Worm (Caenorhabditis elegans) whole organism, L4 larva: ENCODE results near the gene zip-10.

Source experiments
- F37D6.2 ChIP-seq: sonication (generic microtip); optimal IDR thresholded peaks from 2 replicates; lab custom pipeline; 2016; ENCODE audit warnings: mild to moderate bottlenecking, missing genetic modification characterization, missing compliant biosample characterization
- F44E2.7 ChIP-seq: fragments of 200-800 bp; sonication (Bioruptor generic); IDR thresholded peaks from 2 replicates; pipeline ENCODE4 v2.1.2; 2022; ENCODE audit warnings: missing genetic modification characterization, missing compliant biosample characterization
- Y105C5A.15 ChIP-seq: fragments of 200-800 bp; sonication (Bioruptor generic); IDR thresholded peaks from 2 replicates; pipeline ENCODE4 v1.3.6; 2022; ENCODE audit warnings: missing genetic modification characterization, missing compliant biosample characterization
- Y48G9A.11 ChIP-seq: fragments of 200-800 bp; sonication (Bioruptor generic); IDR thresholded peaks from 2 replicates; pipeline ENCODE4 v1.3.6; 2022; ENCODE audit warnings: missing genetic modification reagents, missing genetic modification characterization, missing compliant biosample characterization
- Y5F2A.4 ChIP-seq: fragments of 200-800 bp; sonication (Bioruptor generic); optimal IDR thresholded peaks from 2 replicates; lab custom pipeline; 2018; ENCODE audit warnings: mild to moderate bottlenecking, missing genetic modification characterization, missing compliant biosample characterization
- ZK337.2 ChIP-seq: fragments of 200-800 bp; sonication (Bioruptor generic); IDR thresholded peaks from 2 replicates; pipeline ENCODE4 v1.3.6; 2022; ENCODE audit warnings: missing genetic modification reagents, missing genetic modification characterization, missing compliant biosample characterization
- aha-1 ChIP-seq: fragments of 150-350 bp; peaks from one replicate; lab custom pipeline; 2014; ENCODE audit warnings: missing biosample characterization, missing genetic modification characterization
- aly-2 ChIP-seq: sonication (generic microtip); optimal IDR thresholded peaks from 2 replicates; lab custom pipeline; 2018; ENCODE audit warnings: missing biosample characterization, missing genetic modification characterization
- attf-4 ChIP-seq: sonication (generic microtip); optimal IDR thresholded peaks from 3 replicates; lab custom pipeline; 2017; ENCODE audit warnings: missing biosample characterization, missing genetic modification characterization
- ceh-28 ChIP-seq: fragments of 150-350 bp; optimal IDR thresholded peaks from 2 replicates; lab custom pipeline; 2014; ENCODE audit warnings: missing biosample characterization, missing genetic modification reagents, missing genetic modification characterization
- ceh-62 ChIP-seq: sonication (generic microtip); optimal IDR thresholded peaks from 2 replicates; lab custom pipeline; 2017; ENCODE audit warnings: missing biosample characterization, missing genetic modification characterization
- cey-2 ChIP-seq: sonication (generic microtip); optimal IDR thresholded peaks from 3 replicates; lab custom pipeline; 2017; ENCODE audit warnings: missing genetic modification characterization, mild to moderate bottlenecking, missing compliant biosample characterization, antibody characterized with exemption, borderline replicate concordance; ENCODE audit not compliant: insufficient read depth
- ctbp-1 ChIP-seq: fragments of 200-800 bp; sonication (Bioruptor generic); IDR thresholded peaks from 2 replicates; pipeline ENCODE4 v1.3.6; 2022; ENCODE audit warnings: missing genetic modification reagents, missing genetic modification characterization, missing compliant biosample characterization
- daf-12 ChIP-seq: fragments of 150-350 bp; optimal IDR thresholded peaks from 2 replicates; lab custom pipeline; 2014; ENCODE audit warnings: missing biosample characterization, missing genetic modification reagents, missing genetic modification characterization
- daf-19 ChIP-seq: fragments of 200-800 bp; sonication (Bioruptor generic); conservative IDR thresholded peaks from 2 replicates; pipeline ENCODE4 v1.3.6; 2022; ENCODE audit warnings: missing genetic modification characterization, missing compliant biosample characterization
- dmd-8 ChIP-seq: fragments of 200-800 bp; sonication (Bioruptor generic); IDR thresholded peaks from 2 replicates; pipeline ENCODE4 v1.3.6; 2022; ENCODE audit warnings: missing genetic modification characterization, missing compliant biosample characterization
- dpl-1 ChIP-seq: fragments of 150-350 bp; optimal IDR thresholded peaks from 2 replicates; lab custom pipeline; 2014; ENCODE audit warnings: missing biosample characterization, missing genetic modification reagents, missing genetic modification characterization
- egl-43 ChIP-seq: fragments of 200-800 bp; sonication (Bioruptor generic); IDR thresholded peaks from 2 replicates; pipeline ENCODE4 v1.3.6; 2022; ENCODE audit warnings: missing genetic modification reagents, missing genetic modification characterization, missing compliant biosample characterization
- fos-1 ChIP-seq: fragments of 150-350 bp; optimal IDR thresholded peaks from 2 replicates; lab custom pipeline; 2014; ENCODE audit warnings: missing biosample characterization, missing genetic modification characterization
- lin-1 ChIP-seq: fragments of 200-800 bp; sonication (Bioruptor generic); IDR thresholded peaks from 2 replicates; pipeline ENCODE4 v1.3.6; 2022; ENCODE audit warnings: missing genetic modification reagents, missing genetic modification characterization, missing compliant biosample characterization
- lin-29 ChIP-seq: fragments of 200-800 bp; sonication (Bioruptor generic); IDR thresholded peaks from 2 replicates; pipeline ENCODE4 v1.3.6; 2022; ENCODE audit warnings: missing genetic modification reagents, missing genetic modification characterization, missing compliant biosample characterization
- lin-38 ChIP-seq: fragments of 200-800 bp; sonication (Bioruptor generic); IDR thresholded peaks from 2 replicates; pipeline ENCODE4 v1.3.6; 2022; ENCODE audit warnings: missing genetic modification reagents, missing genetic modification characterization, missing compliant biosample characterization
- lir-3 ChIP-seq: sonication (generic microtip); optimal IDR thresholded peaks from 2 replicates; lab custom pipeline; 2016; ENCODE audit warnings: mild to moderate bottlenecking, missing genetic modification characterization, missing compliant biosample characterization
- madf-5 ChIP-seq, 2 experiments: fragments of 200-800 bp; sonication (Bioruptor generic); IDR thresholded peaks; 2 replicates each; pipeline ENCODE4 v1.3.6; 2022; ENCODE audit warnings: missing compliant biosample characterization in 2 of 2, missing genetic modification characterization in 2 of 2
- madf-9 ChIP-seq: fragments of 200-800 bp; sonication (Bioruptor generic); conservative IDR thresholded peaks from 2 replicates; pipeline ENCODE4 v1.3.6; 2022; ENCODE audit warnings: missing genetic modification reagents, missing genetic modification characterization, missing compliant biosample characterization
- mep-1 ChIP-seq: fragments of 150-350 bp; sonication (generic microtip); optimal IDR thresholded peaks from 3 replicates; lab custom pipeline; 2014; ENCODE audit warnings: missing biosample characterization, missing genetic modification characterization
- nhr-10 ChIP-seq: fragments of 150-350 bp; optimal IDR thresholded peaks from 2 replicates; lab custom pipeline; 2014; ENCODE audit warnings: missing biosample characterization, missing genetic modification characterization
- nhr-11 ChIP-seq: fragments of 150-350 bp; optimal IDR thresholded peaks from 2 replicates; lab custom pipeline; 2014; ENCODE audit warnings: missing biosample characterization, missing genetic modification characterization
- nhr-237 ChIP-seq: sonication (generic microtip); optimal IDR thresholded peaks from 2 replicates; lab custom pipeline; 2017; ENCODE audit warnings: missing biosample characterization, missing genetic modification characterization
- nhr-25 ChIP-seq: sonication (generic microtip); optimal IDR thresholded peaks from 2 replicates; lab custom pipeline; 2017; ENCODE audit warnings: missing genetic modification characterization, mild to moderate bottlenecking, missing compliant biosample characterization, antibody characterized with exemption, moderate library complexity, borderline replicate concordance; ENCODE audit not compliant: insufficient read depth
- nhr-41 ChIP-seq: fragments of 200-800 bp; sonication (Bioruptor generic); IDR thresholded peaks from 2 replicates; pipeline ENCODE4 v1.3.6; 2022; ENCODE audit warnings: missing genetic modification reagents, missing genetic modification characterization, missing compliant biosample characterization
- nhr-42 ChIP-seq: fragments of 200-800 bp; sonication (Bioruptor generic); IDR thresholded peaks from 2 replicates; pipeline ENCODE4 v1.3.6; 2022; ENCODE audit warnings: missing genetic modification characterization, missing compliant biosample characterization
- nhr-6 ChIP-seq: fragments of 150-350 bp; optimal IDR thresholded peaks from 2 replicates; lab custom pipeline; 2014; ENCODE audit warnings: missing biosample characterization, missing genetic modification characterization
- nhr-76 ChIP-seq: fragments of 150-350 bp; optimal IDR thresholded peaks from 2 replicates; lab custom pipeline; 2014; ENCODE audit warnings: missing biosample characterization, missing genetic modification characterization
- pqm-1 ChIP-seq: sonication (generic microtip); optimal IDR thresholded peaks from 2 replicates; lab custom pipeline; 2017; ENCODE audit warnings: missing biosample characterization, missing genetic modification characterization
- rbr-2 ChIP-seq: sonication (generic microtip); optimal IDR thresholded peaks from 2 replicates; lab custom pipeline; 2016; ENCODE audit warnings: missing genotype, missing genetic modification characterization, missing compliant biosample characterization
- saeg-2 ChIP-seq: fragments of 200-800 bp; sonication (Bioruptor generic); IDR thresholded peaks from 2 replicates; pipeline ENCODE4 v1.3.6; 2022; ENCODE audit warnings: missing genetic modification reagents, missing genetic modification characterization, missing compliant biosample characterization
- sdz-12 ChIP-seq: fragments of 200-800 bp; sonication (Bioruptor generic); optimal IDR thresholded peaks from 2 replicates; lab custom pipeline; 2018; ENCODE audit warnings: mild to moderate bottlenecking, missing genetic modification characterization, missing compliant biosample characterization
- set-16 ChIP-seq: fragments of 200-800 bp; sonication (Bioruptor generic); IDR thresholded peaks from 2 replicates; pipeline ENCODE4 v1.3.6; 2022; ENCODE audit warnings: missing genetic modification reagents, missing genetic modification characterization, missing compliant biosample characterization
- spr-3 ChIP-seq: fragments of 200-800 bp; sonication (Bioruptor generic); optimal IDR thresholded peaks from 2 replicates; lab custom pipeline; 2018; ENCODE audit warnings: mild to moderate bottlenecking, missing genetic modification characterization, missing compliant biosample characterization
- unc-39 ChIP-seq: sonication (generic microtip); optimal IDR thresholded peaks from 2 replicates; lab custom pipeline; 2017; ENCODE audit warnings: missing biosample characterization, missing genetic modification characterization
- unc-62 ChIP-seq, 3 experiments: fragments of 150-350 bp in 1 of 3; sonication (generic microtip); optimal IDR thresholded peaks in 2 of 3; peaks in 1 of 3; 1 replicate in 1 of 3; 2 replicates in 2 of 3; lab custom pipeline; 2014 to 2017; ENCODE audit warnings: missing biosample characterization in 3 of 3, missing genetic modification characterization in 3 of 3, missing genetic modification reagents in 3 of 3, missing genotype in 1 of 3
- zag-1 ChIP-seq: fragments of 150-350 bp; optimal IDR thresholded peaks from 2 replicates; lab custom pipeline; 2014; ENCODE audit warnings: missing biosample characterization, missing genetic modification characterization
- zfp-3 ChIP-seq: fragments of 200-800 bp; sonication (Bioruptor generic); conservative IDR thresholded peaks from 2 replicates; pipeline ENCODE4 v1.3.6; 2022; ENCODE audit warnings: missing genetic modification reagents, missing genetic modification characterization, missing compliant biosample characterization
- zip-2 ChIP-seq: fragments of 150-350 bp; optimal IDR thresholded peaks from 2 replicates; lab custom pipeline; 2014; ENCODE audit warnings: missing biosample characterization, missing genetic modification characterization

zip-10 gene

DNA sequence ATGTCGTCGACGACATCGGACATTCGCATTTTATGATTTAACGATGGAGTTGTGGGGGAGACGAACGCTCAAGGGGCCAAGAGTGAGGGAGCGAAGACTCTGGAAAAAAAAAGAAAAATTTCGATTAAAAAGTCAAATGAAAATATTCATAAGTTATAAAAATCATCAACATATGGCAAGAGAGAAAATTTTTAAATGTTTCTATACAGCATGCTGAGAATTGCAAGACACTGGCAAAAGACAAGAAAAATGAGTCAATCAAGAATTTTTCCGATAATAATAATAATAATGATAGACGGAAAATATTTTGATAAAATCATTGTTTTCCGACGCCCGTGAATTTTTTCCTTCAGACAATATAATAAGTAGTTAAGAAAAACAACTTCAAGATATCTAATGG is 13.4 kb downstream of the zip-10 start, which contains the start of gene sipa-1:
Gene sipa-1, minus strand, starts transcription at position 101 of the 400 bp plus-strand sequence.
- no peak for TF ChIP-seq fos-1
- TF ChIP-seq madf-5 (GFP tag; IDR thresholded peaks at IDR 0.05; lab: Robert Waterston, UW), result no peak
- TF ChIP-seq Y48G9A.11 (GFP tag; lab: Robert Waterston, UW), result no peak
- TF ChIP-seq F37D6.2 (tag; lab: Kevin White, UChicago), result no peak

DNA sequence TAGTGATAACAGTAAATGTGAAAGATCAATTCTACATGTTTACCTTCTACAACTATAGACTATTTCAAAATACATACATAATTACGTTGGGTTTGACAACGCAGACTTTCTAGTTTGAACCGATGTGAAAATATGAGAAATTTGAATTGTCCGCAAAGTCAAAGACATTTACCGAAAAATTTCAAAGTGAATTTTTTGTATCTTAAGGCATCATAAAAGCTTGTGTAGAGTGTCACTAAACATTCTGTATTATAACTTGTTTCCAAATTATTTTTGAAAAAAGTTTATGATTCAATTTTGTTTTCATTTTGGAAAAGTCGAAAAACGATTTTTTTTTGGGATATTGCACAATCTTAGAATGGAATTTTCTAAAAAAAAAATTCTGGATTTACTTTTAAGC is 15.0 kb downstream of the zip-10 start:
- no peak for TF ChIP-seq set-16 (GFP tag; lab: Robert Waterston, UW)
- TF ChIP-seq mep-1 (tag; lab: Kevin White, UChicago), result no peak
- TF ChIP-seq aha-1 (tag; lab: Kevin White, UChicago), result peak; percentile 97
- no peak for TF ChIP-seq unc-62 (GFP tag; optimal IDR thresholded peaks at IDR 0.05 in 1 of 2; lab: Kevin White, UChicago)
- no peak for TF ChIP-seq unc-62 (tag; optimal IDR thresholded peaks at IDR 0.05; lab: Kevin White, UChicago)
- TF ChIP-seq ZK337.2 (GFP tag; lab: Robert Waterston, UW), result no peak
- no peak for TF ChIP-seq nhr-25
- TF ChIP-seq madf-9 (GFP tag; lab: Robert Waterston, UW), result no peak
- no peak for TF ChIP-seq lir-3

DNA sequence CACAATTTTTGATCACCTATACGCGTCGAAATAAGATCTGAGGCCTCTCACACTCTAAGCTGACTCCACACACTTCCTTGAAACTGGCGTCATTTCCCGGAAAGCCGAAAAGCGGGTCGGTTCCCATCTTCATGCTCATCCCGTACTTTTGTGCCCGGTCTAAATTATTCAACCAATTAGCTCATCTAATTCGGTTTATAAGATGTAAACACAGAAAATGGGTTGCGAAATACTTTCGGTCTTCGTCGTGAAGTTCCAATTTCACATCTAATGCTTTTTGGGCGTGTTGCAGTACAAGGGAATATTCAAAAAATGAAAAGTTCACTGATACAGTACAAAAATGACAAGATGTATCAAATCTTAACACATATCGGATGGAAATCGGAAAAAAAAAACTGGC is 19.4 kb downstream of the zip-10 start:
- TF ChIP-seq unc-62 (GFP tag; optimal IDR thresholded peaks at IDR 0.05 in 1 of 2; lab: Kevin White, UChicago), result peak in 1 of 2 experiments; percentile 64
- no peak for TF ChIP-seq unc-62 (tag; optimal IDR thresholded peaks at IDR 0.05; lab: Kevin White, UChicago)
- TF ChIP-seq zag-1 (tag; lab: Kevin White, UChicago), result no peak

DNA sequence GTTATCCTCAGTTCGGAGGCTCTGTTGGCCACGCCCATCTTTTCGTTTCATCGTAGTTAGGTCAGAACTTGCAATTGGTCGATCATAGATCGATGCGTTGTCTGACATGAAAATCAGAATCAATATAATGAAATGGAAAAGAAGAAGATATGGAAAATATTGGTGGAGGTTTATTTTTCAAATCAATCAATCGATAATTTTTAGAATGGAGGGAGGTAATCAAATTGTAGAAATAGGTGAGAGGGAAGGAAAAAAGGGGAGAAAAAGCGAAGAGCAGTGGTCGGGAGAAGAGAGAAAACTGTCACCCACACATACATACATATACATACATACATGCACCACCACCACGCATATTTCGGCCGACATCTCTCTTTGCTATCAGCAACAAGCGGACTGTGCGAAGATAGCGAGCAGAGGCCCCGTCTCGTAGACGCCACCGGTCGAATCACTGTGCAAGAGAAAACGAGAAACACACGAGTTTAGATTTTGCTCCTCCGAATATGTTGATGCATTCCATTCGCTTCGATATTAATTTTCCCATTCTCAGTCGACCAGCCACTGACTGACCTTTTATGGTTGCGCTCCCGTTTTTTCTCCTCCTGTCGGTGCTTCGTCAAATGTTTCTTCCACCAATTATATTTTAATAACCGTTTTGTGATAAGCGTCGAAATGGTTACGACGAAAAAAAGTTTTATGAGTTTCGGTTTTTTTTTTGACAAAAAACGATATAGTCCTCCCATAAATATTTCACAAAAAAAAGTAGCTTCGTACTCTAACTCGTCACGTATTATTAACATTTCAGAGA is 21.1 kb downstream of the zip-10 start, which contains the start of gene F35B12.10:
Gene F35B12.10, minus strand, starts transcription at position 51 of the 805 bp plus-strand sequence.
- TF ChIP-seq pqm-1 (tag; lab: Kevin White, UChicago) (peak; percentile 59), Y5F2A.4 (GFP tag; lab: Kevin White, UChicago) (no peak), zag-1 (tag; lab: Kevin White, UChicago) (no peak), spr-3 (GFP tag; lab: Kevin White, UChicago) (no peak), nhr-6 (tag; lab: Kevin White, UChicago) (no peak), dmd-8 (no peak), fos-1 (no peak), lin-29 (GFP tag; lab: Robert Waterston, UW) (no peak), nhr-42 (GFP tag; lab: Robert Waterston, UW) (no peak), daf-19 (GFP tag; lab: Robert Waterston, UW) (no peak), dpl-1 (GFP tag; lab: Kevin White, UChicago) (no peak), Y105C5A.15 (GFP tag; lab: Robert Waterston, UW) (no peak), egl-43 (GFP tag; lab: Robert Waterston, UW) (0 out of 2 replicates have a peak, but pooled peaks have one; percentile 14), F44E2.7 (no peak), lin-38 (GFP tag; lab: Robert Waterston, UW) (no peak), nhr-237 (tag; lab: Kevin White, UChicago) (no peak), nhr-10 (tag; lab: Kevin White, UChicago) (no peak), madf-5 (GFP tag; IDR thresholded peaks at IDR 0.05; lab: Robert Waterston, UW) (no peak), attf-4 (no peak), ceh-62 (tag; lab: Kevin White, UChicago) (no peak), aly-2 (tag; lab: Kevin White, UChicago) (no peak), zfp-3 (GFP tag; lab: Robert Waterston, UW) (no peak), sdz-12 (GFP tag; lab: Kevin White, UChicago) (no peak), cey-2 (tag; lab: Kevin White, UChicago) (no peak), saeg-2 (GFP tag; lab: Robert Waterston, UW) (no peak), nhr-41 (GFP tag; lab: Robert Waterston, UW) (no peak), daf-12 (tag; lab: Kevin White, UChicago) (no peak), ctbp-1 (GFP tag; lab: Robert Waterston, UW) (0 out of 2 replicates have a peak, but pooled peaks have one; percentile 18), lin-1 (no peak), nhr-76 (tag; lab: Kevin White, UChicago) (no peak), zip-2 (no peak), rbr-2 (tag; lab: Kevin White, UChicago) (no peak), nhr-11 (tag; lab: Kevin White, UChicago) (no peak), unc-39 (no peak), ceh-28 (tag; lab: Kevin White, UChicago) (no peak)
